Fruit fly (Drosophila melanogaster) S2 (cell line): Measurements from ENCODE around the gene CG3625.

Source experiments
- CG8478 ChIP-seq: fragments of >200 bp; optimal IDR thresholded peaks from 2 replicates; lab custom pipeline; 2018
- CTCF ChIP-seq, 2 experiments: fragments of >200 bp; optimal IDR thresholded peaks; 2 replicates each; lab custom pipeline; 2018

dm6 chr2L:309812-310431 lies 18.3 kb upstream of the CG3625 start:
- TF ChIP-seq CG8478 (lab: Kevin White, UChicago) (no peak), CTCF (optimal IDR thresholded peaks at IDR 0.05; lab: Kevin White, UChicago) (no peak)
